Worm (Caenorhabditis elegans): ENCODE data around the gene W03G1.2.

W03G1.2 gene

DNA sequence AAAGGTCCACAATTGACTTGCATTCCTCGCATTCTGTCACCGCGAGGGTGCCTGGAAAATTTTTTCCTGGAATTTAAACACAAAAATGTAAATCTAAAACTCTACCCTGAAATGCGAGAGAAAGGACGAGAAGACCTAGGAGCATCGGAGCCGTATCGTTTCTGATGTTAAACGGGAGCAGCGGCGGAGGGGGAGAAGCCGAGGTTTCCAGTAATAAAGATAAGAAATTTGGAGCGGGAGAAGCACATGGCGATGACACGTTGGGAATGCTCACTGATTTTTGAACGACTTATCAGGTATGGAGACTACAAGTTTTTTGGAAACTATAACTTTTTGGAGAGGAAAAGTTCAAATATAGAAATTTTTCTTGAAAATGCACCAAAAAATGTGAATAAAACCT lies 857 bp upstream of the W03G1.2 start, which contains the start of gene asm-3:
asm-3 (minus strand) TSS at position 215 of the 400 bp plus-strand sequence.
- TF ChIP-seq dmd-6 (GFP tag; IDR thresholded peaks at IDR 0.05) (peak; percentile 78), pqm-1 (tag; optimal IDR thresholded peaks at IDR 0.05) (peak; percentile 45), attf-4 (tag; optimal IDR thresholded peaks at IDR 0.05) (no peak), nhr-28 (tag; optimal IDR thresholded peaks at IDR 0.05) (peak; percentile 83), fos-1 (tag; optimal IDR thresholded peaks at IDR 0.05) (no peak), F49E8.2 (tag; optimal IDR thresholded peaks at IDR 0.05; ENCODE audit: borderline replicate concordance) (no peak), lir-3 (tag; optimal IDR thresholded peaks at IDR 0.05) (no peak), mdl-1 (tag; optimal IDR thresholded peaks at IDR 0.05) (peak in 1 of 2 experiments; percentile 37), ceh-32 (tag; optimal IDR thresholded peaks at IDR 0.05; ENCODE audit: poor library complexity) (no peak), rbr-2 (tag; optimal IDR thresholded peaks at IDR 0.05) (no peak), ctbp-1 (GFP tag; IDR thresholded peaks at IDR 0.05) (no peak), lin-38 (GFP tag; IDR thresholded peaks at IDR 0.05) (no peak), hlh-11 (tag; optimal IDR thresholded peaks at IDR 0.05) (peak; percentile 55), mxl-3 (GFP tag; optimal IDR thresholded peaks at IDR 0.05) (peak; percentile 75)

DNA sequence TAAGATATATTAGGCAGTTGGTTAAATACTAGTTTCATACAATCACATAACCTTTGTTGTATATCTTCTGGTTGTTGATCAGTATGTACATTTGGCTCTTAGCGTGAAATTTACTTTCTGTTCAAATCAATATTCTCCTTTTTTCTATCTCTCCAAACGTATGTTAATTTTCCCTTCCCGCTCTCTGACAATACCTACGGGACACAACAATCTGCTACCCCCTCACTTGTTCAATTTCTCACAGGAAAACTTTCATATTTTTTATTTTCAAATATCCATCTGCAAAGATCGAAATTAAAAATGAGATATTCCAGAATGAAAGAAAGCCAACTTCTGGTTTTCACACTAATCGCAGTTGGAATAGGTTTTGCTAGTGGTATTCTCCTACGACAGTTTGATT lies 7.4 kb downstream of the W03G1.2 start, which contains the start of gene glt-7:
glt-7 (plus strand) TSS at position 301 of the 400 bp plus-strand sequence.
- TF ChIP-seq F37D6.2 (tag; optimal IDR thresholded peaks at IDR 0.05) = no peak
- TF ChIP-seq aha-1 (tag) = no peak
- TF ChIP-seq pqm-1 (tag; optimal IDR thresholded peaks at IDR 0.05) = no peak
- TF ChIP-seq madf-9 (GFP tag; conservative IDR thresholded peaks at IDR 0.05) = no peak
- TF ChIP-seq ceh-82 (tag; optimal IDR thresholded peaks at IDR 0.05) = no peak
- no peak for TF ChIP-seq zip-11 (GFP tag; IDR thresholded peaks at IDR 0.05)
- TF ChIP-seq sdz-12 (GFP tag; optimal IDR thresholded peaks at IDR 0.05) = no peak
- TF ChIP-seq lin-13 (GFP tag; optimal IDR thresholded peaks at IDR 0.05) = no peak
- TF ChIP-seq mep-1 (tag; optimal IDR thresholded peaks at IDR 0.05) = no peak
- TF ChIP-seq duxl-1 (tag; optimal IDR thresholded peaks at IDR 0.05; ENCODE audit: poor library complexity) = no peak
- TF ChIP-seq lin-15B (tag; optimal IDR thresholded peaks at IDR 0.05) = no peak
- no peak for TF ChIP-seq attf-4 (tag; optimal IDR thresholded peaks at IDR 0.05)
- no peak for TF ChIP-seq daf-19 (GFP tag; conservative IDR thresholded peaks at IDR 0.05)
- no peak for TF ChIP-seq spr-3 (GFP tag; optimal IDR thresholded peaks at IDR 0.05)
- TF ChIP-seq skn-1 (tag; optimal IDR thresholded peaks at IDR 0.05) = no peak
- TF ChIP-seq tra-1 (GFP tag; IDR thresholded peaks at IDR 0.05) = no peak
- no peak for TF ChIP-seq ceh-62 (tag; optimal IDR thresholded peaks at IDR 0.05)
- TF ChIP-seq lin-38 (GFP tag; IDR thresholded peaks at IDR 0.05) = no peak

DNA sequence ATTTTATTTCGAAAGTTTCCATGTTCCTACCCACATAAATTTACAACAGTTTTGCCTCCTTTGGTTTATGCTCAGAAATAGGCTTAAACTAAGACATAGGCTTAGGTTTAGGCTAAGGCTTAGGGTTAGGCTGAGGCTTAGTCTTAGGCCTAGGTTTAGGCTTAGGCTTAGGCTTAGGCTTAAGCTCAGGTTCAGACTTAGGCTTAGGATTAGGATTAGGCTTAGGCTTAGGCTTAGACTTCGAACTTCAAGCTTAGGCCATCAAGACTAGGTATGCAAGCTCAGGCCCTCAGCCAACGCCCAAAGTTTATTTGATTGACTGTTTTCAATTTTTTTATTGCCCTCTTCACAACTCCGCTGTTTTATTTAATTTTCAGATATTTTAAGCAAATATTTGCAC lies 21.4 kb downstream of the W03G1.2 start:
- no peak for TF ChIP-seq daf-12 (tag; optimal IDR thresholded peaks at IDR 0.05)
- TF ChIP-seq mxl-2 (GFP tag; conservative IDR thresholded peaks at IDR 0.05) = no peak
- no peak for TF ChIP-seq set-16 (GFP tag; IDR thresholded peaks at IDR 0.05)
- TF ChIP-seq ceh-32 (tag; optimal IDR thresholded peaks at IDR 0.05; ENCODE audit: poor library complexity) = no peak
- TF ChIP-seq zfp-3 (GFP tag; conservative IDR thresholded peaks at IDR 0.05) = no peak
- TF ChIP-seq lsy-2 (tag; optimal IDR thresholded peaks at IDR 0.05) = no peak
- no peak for TF ChIP-seq madf-9 (GFP tag; conservative IDR thresholded peaks at IDR 0.05)
- no peak for TF ChIP-seq lin-15B (tag; optimal IDR thresholded peaks at IDR 0.05)
- no peak for TF ChIP-seq tra-1 (GFP tag; IDR thresholded peaks at IDR 0.05)
- no peak for TF ChIP-seq snpc-1.2 (GFP tag; IDR thresholded peaks at IDR 0.05)
- TF ChIP-seq daf-19 (GFP tag; conservative IDR thresholded peaks at IDR 0.05) = no peak
- TF ChIP-seq spr-3 (GFP tag; optimal IDR thresholded peaks at IDR 0.05) = no peak
- no peak for TF ChIP-seq F26F4.8 (GFP tag; conservative IDR thresholded peaks at IDR 0.05)
- TF ChIP-seq jun-1 (tag; optimal IDR thresholded peaks at IDR 0.05) = no peak
- no peak for TF ChIP-seq F49E8.2 (tag; optimal IDR thresholded peaks at IDR 0.05; ENCODE audit: borderline replicate concordance)
- TF ChIP-seq nhr-42 (GFP tag; IDR thresholded peaks at IDR 0.05) = no peak
- no peak for TF ChIP-seq zfp-2 (tag; optimal IDR thresholded peaks at IDR 0.05)
- no peak for TF ChIP-seq ZK546.5 (tag; optimal IDR thresholded peaks at IDR 0.05)
- no peak for TF ChIP-seq unc-62 (GFP tag; optimal IDR thresholded peaks at IDR 0.05 in 1 of 2)
- TF ChIP-seq unc-62 (tag; optimal IDR thresholded peaks at IDR 0.05) = no peak
